Worm (Caenorhabditis elegans): ENCODE data around the gene C25F9.6.

ce11 chrV:19410663-19411062 is 5.5 kb upstream of the C25F9.6 start, which contains the start of gene C25F9.5:
- TF ChIP-seq flt-1 (GFP tag; IDR thresholded peaks at IDR 0.05) = no peak
- no peak for TF ChIP-seq tab-1 (GFP tag; IDR thresholded peaks at IDR 0.05)
- no peak for TF ChIP-seq med-1 (GFP tag; optimal IDR thresholded peaks at IDR 0.05; ENCODE audit: insufficient read depth)
- TF ChIP-seq ztf-29 (GFP tag; IDR thresholded peaks at IDR 0.05) = no peak
- TF ChIP-seq klf-2 (GFP tag; conservative IDR thresholded peaks at IDR 0.05) = no peak
- TF ChIP-seq ref-1 (GFP tag; conservative IDR thresholded peaks at IDR 0.05) = no peak
- no peak for TF ChIP-seq T22C8.4 (GFP tag; IDR thresholded peaks at IDR 0.05)
